Worm (Caenorhabditis elegans): ENCODE measurements around the gene csa-1.

ce11 chrII:9308614-9309046 is 10.9 kb downstream of the csa-1 start:
- TF ChIP-seq ztf-11 (tag; optimal IDR thresholded peaks at IDR 0.05) (peak; percentile 61), ceh-39 (tag; optimal IDR thresholded peaks at IDR 0.05) (peak; percentile 11), flh-1 (GFP tag; optimal IDR thresholded peaks at IDR 0.05) (no peak), elt-3 (tag; optimal IDR thresholded peaks at IDR 0.05) (no peak), tbx-8 (GFP tag; optimal IDR thresholded peaks at IDR 0.05) (peak; percentile 50), nhr-12 (tag; optimal IDR thresholded peaks at IDR 0.05) (no peak), unc-39 (tag; optimal IDR thresholded peaks at IDR 0.05) (no peak), ceh-83 (GFP tag; optimal IDR thresholded peaks at IDR 0.05) (no peak), nhr-76 (tag; optimal IDR thresholded peaks at IDR 0.05) (no peak), snpc-4 (tag; optimal IDR thresholded peaks at IDR 0.05) (no peak)
